Fruit fly (Drosophila melanogaster) whole organism, pupa: ENCODE measurements around the gene CG5290.

Experiments used
- CG10348 ChIP-seq: fragments of 200-800 bp; sonication (Bioruptor generic); IDR thresholded peaks from 2 replicates; pipeline ENCODE4 v1.3.6; 2022; ENCODE audit warnings: missing biosample characterization, missing genetic modification characterization
- CG12605 ChIP-seq: fragments of 200-800 bp; sonication (Bioruptor generic); IDR thresholded peaks from 2 replicates; pipeline ENCODE4 v1.3.6; 2022; ENCODE audit warnings: missing biosample characterization, missing genetic modification characterization
- CG13204 ChIP-seq: fragments of 200-800 bp; sonication (Bioruptor generic); optimal IDR thresholded peaks from 2 replicates; lab custom pipeline; 2018; ENCODE audit warnings: missing biosample characterization, mild to moderate bottlenecking, missing genetic modification characterization, moderate library complexity
- CG32121 ChIP-seq: fragments of 200-800 bp; sonication (Bioruptor generic); IDR thresholded peaks from 2 replicates; pipeline ENCODE4 v1.3.6; 2022; ENCODE audit warnings: missing biosample characterization, missing genetic modification characterization
- CG34367 ChIP-seq: fragments of 200-800 bp; sonication (Bioruptor generic); optimal IDR thresholded peaks from 2 replicates; lab custom pipeline; 2018; ENCODE audit warnings: missing biosample characterization, mild to moderate bottlenecking, missing genetic modification characterization
- CG4496 ChIP-seq: fragments of 200-800 bp; sonication (Bioruptor generic); IDR thresholded peaks from 3 replicates; pipeline ENCODE4 v1.3.6; 2022; ENCODE audit warnings: missing biosample characterization, missing genetic modification characterization
- CG9948 ChIP-seq: fragments of 200-800 bp; sonication (Bioruptor generic); optimal IDR thresholded peaks from 2 replicates; lab custom pipeline; 2018; ENCODE audit warnings: missing biosample characterization, mild to moderate bottlenecking, missing genetic modification characterization, moderate library complexity
- EcR ChIP-seq: fragments of 200-800 bp; sonication (Bioruptor generic); optimal IDR thresholded peaks from 3 replicates; lab custom pipeline; 2019; ENCODE audit warnings: missing biosample characterization, missing genetic modification characterization, mild to moderate bottlenecking, moderate library complexity, missing genetic modification reagents
- fd96Ca ChIP-seq: fragments of 200-800 bp; sonication (Bioruptor generic); IDR thresholded peaks from 3 replicates; pipeline ENCODE4 v1.3.6; 2022; ENCODE audit warnings: missing biosample characterization, missing genetic modification characterization
- gl ChIP-seq: fragments of 200-800 bp; sonication (Bioruptor generic); optimal IDR thresholded peaks from 2 replicates; lab custom pipeline; 2018; ENCODE audit warnings: missing biosample characterization, mild to moderate bottlenecking, missing genetic modification characterization

- TF ChIP-seq fd96Ca (GFP tag; lab: Robert Waterston, UW) (no peak), CG4496 (GFP tag; lab: Robert Waterston, UW) (no peak), CG13204 (no peak), CG9948 (tag; lab: Kevin White, UChicago) (no peak), gl (tag; lab: Kevin White, UChicago) (no peak), CG32121 (GFP tag; lab: Robert Waterston, UW) (no peak), CG10348 (no peak), CG12605 (GFP tag; lab: Robert Waterston, UW) (no peak), CG34367 (no peak), EcR (no peak)
Measured at dm6 chr3L:17904593-17904992, 7.8 kb downstream of the CG5290 start.
